Worm (Caenorhabditis elegans) whole organism, L2 larva: ENCODE results near the gene lin-7.

ENCODE experiments used
- elt-1 ChIP-seq: fragments of 150-350 bp; optimal IDR thresholded peaks from 2 replicates; lab custom pipeline; 2014; ENCODE audit warnings: missing biosample characterization, missing genetic modification characterization
- lin-39 ChIP-seq: fragments of 150-350 bp; optimal IDR thresholded peaks from 2 replicates; lab custom pipeline; 2014; ENCODE audit warnings: missing biosample characterization, missing genetic modification reagents, missing genetic modification characterization
- nhr-11 ChIP-seq: fragments of 150-350 bp; optimal IDR thresholded peaks from 2 replicates; lab custom pipeline; 2014; ENCODE audit warnings: missing biosample characterization, missing genetic modification characterization
- skn-1 ChIP-seq: sonication (generic microtip); optimal IDR thresholded peaks from 2 replicates; lab custom pipeline; 2017; ENCODE audit warnings: missing biosample characterization, missing genetic modification characterization

DNA sequence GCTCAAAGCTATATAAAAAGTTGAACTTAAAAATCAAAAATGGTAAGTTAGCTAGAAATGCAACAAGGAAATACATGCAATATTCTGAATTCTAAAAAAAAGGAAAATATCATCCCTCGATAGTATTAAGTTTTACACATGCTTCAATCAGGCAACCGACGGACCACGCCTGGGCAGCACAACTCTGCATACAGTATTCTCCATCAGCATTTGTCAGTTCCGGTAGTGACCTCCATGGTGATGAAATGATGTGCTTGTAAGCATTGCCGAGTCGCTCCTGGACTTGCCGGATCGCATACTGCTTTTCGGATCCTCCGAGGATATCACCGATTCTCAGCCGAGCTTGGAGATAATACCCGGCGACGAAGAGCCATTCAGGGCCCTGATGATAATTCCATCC lies 1.6 kb upstream of the lin-7 start:
- no peak for TF ChIP-seq lin-39
- TF ChIP-seq nhr-11 (tag; lab: Kevin White, UChicago), result no peak
- TF ChIP-seq elt-1 (tag; lab: Kevin White, UChicago), result no peak
- no peak for TF ChIP-seq skn-1
